Fruit fly (Drosophila melanogaster): ENCODE data around the gene CG42810.

dm6 chr2L:13414525-13415481 is 44.7 kb upstream of the CG42810 start, which contains the start of the genes CG16956, CG42784 and CG43850:
- TF ChIP-seq OdsH (GFP tag; optimal IDR thresholded peaks at IDR 0.05) (no peak), Vsx2 (GFP tag; optimal IDR thresholded peaks at IDR 0.05; ENCODE audit: partially characterized antibody) (peak; percentile 7), dmrt93B (GFP tag; optimal IDR thresholded peaks at IDR 0.05) (no peak)

All from whole organism, wandering third instar larva.